Worm (Caenorhabditis elegans): ENCODE results near the gene F28H6.7.
A peak's percentile ranks its signal among the peaks of the same experiment; 100 is the strongest.

F28H6.7 gene

ce11 chrX:14146740-14147140 is 30.8 kb downstream of the F28H6.7 start (continued):
- TF ChIP-seq aly-2 (tag; optimal IDR thresholded peaks at IDR 0.05) (no peak), madf-5 (GFP tag; IDR thresholded peaks at IDR 0.05) (no peak), dpl-1 (GFP tag; optimal IDR thresholded peaks at IDR 0.05) (peak; percentile 54), mxl-2 (GFP tag; conservative IDR thresholded peaks at IDR 0.05) (no peak), mes-2 (tag; optimal IDR thresholded peaks at IDR 0.05; ENCODE audit: poor library complexity, severe bottlenecking) (peak; percentile 66), madf-9 (GFP tag; conservative IDR thresholded peaks at IDR 0.05) (no peak), nhr-11 (tag; optimal IDR thresholded peaks at IDR 0.05) (peak; percentile 79), hlh-11 (tag; optimal IDR thresholded peaks at IDR 0.05) (peak; percentile 92), rbr-2 (tag; optimal IDR thresholded peaks at IDR 0.05) (peak; percentile 80), nhr-41 (GFP tag; IDR thresholded peaks at IDR 0.05) (0 out of 2 replicates have a peak, but pooled peaks have one; percentile 33), gei-8 (GFP tag; optimal IDR thresholded peaks at IDR 0.05) (no peak), set-16 (GFP tag; IDR thresholded peaks at IDR 0.05) (peak; percentile 27; the same call in 1 of the 2 replicates), zip-2 (tag; optimal IDR thresholded peaks at IDR 0.05) (peak; percentile 17), dmd-8 (GFP tag; IDR thresholded peaks at IDR 0.05) (no peak), mdl-1 (tag; optimal IDR thresholded peaks at IDR 0.05) (peak; percentile 63 to 89), unc-62 (GFP tag; optimal IDR thresholded peaks at IDR 0.05 in 1 of 2) (peak in 1 of 2 experiments; percentile 96), unc-62 (tag; optimal IDR thresholded peaks at IDR 0.05) (no peak), hmg-1.1 (GFP tag; IDR thresholded peaks at IDR 0.05) (peak; percentile 74), dmd-9 (GFP tag; IDR thresholded peaks at IDR 0.05) (no peak), lin-13 (GFP tag; optimal IDR thresholded peaks at IDR 0.05) (no peak), nhr-237 (tag; optimal IDR thresholded peaks at IDR 0.05) (no peak), dve-1 (tag; optimal IDR thresholded peaks at IDR 0.05; ENCODE audit: insufficient read depth) (peak; percentile 91), nhr-42 (GFP tag; IDR thresholded peaks at IDR 0.05) (peak; percentile 41; the same call in 1 of the 2 replicates), T20F7.1 (GFP tag; optimal IDR thresholded peaks at IDR 0.05) (peak; percentile 48), snpc-1.2 (GFP tag; IDR thresholded peaks at IDR 0.05) (no peak), hif-1 (tag; optimal IDR thresholded peaks at IDR 0.05) (peak in 1 of 2 experiments; percentile 51), zfp-2 (tag; optimal IDR thresholded peaks at IDR 0.05) (no peak), mxl-3 (GFP tag; optimal IDR thresholded peaks at IDR 0.05) (peak; percentile 44), dmd-6 (GFP tag; IDR thresholded peaks at IDR 0.05) (peak; percentile 73), nhr-25 (tag; optimal IDR thresholded peaks at IDR 0.05; ENCODE audit: borderline replicate concordance, insufficient read depth) (peak; percentile 46), lsy-2 (tag; optimal IDR thresholded peaks at IDR 0.05) (peak; percentile 44 to 75), nhr-10 (tag; optimal IDR thresholded peaks at IDR 0.05) (no peak), tra-1 (GFP tag; IDR thresholded peaks at IDR 0.05) (peak; percentile 69), F37D6.2 (tag; optimal IDR thresholded peaks at IDR 0.05) (peak; percentile 16), nhr-77 (tag; optimal IDR thresholded peaks at IDR 0.05) (peak; percentile 84), ztf-11 (tag; optimal IDR thresholded peaks at IDR 0.05) (no peak), aha-1 (tag) (peak; percentile 18), lin-38 (GFP tag; IDR thresholded peaks at IDR 0.05) (no peak; the same call in 1 of the 2 replicates)

ce11 chrX:14147400-14147799 is 31.5 kb downstream of the F28H6.7 start, which contains the start of gene akt-2:
Gene akt-2, plus strand, starts transcription at chrX:14147700.
- TF ChIP-seq F26F4.8 (GFP tag; conservative IDR thresholded peaks at IDR 0.05) (no peak), nhr-237 (tag; optimal IDR thresholded peaks at IDR 0.05) (no peak), pha-4 (GFP tag; IDR thresholded peaks at IDR 0.05) (no peak), pha-4 (tag; optimal IDR thresholded peaks at IDR 0.05) (no peak), jun-1 (tag; optimal IDR thresholded peaks at IDR 0.05) (no peak), snpc-1.2 (GFP tag; IDR thresholded peaks at IDR 0.05) (no peak), lin-39 (tag; optimal IDR thresholded peaks at IDR 0.05) (no peak), Y75B8A.6 (GFP tag; IDR thresholded peaks at IDR 0.05) (no peak), nhr-77 (tag; optimal IDR thresholded peaks at IDR 0.05) (no peak), mdt-29 (GFP tag; IDR thresholded peaks at IDR 0.05) (no peak), unc-62 (GFP tag; optimal IDR thresholded peaks at IDR 0.05 in 1 of 2) (no peak), unc-62 (tag; optimal IDR thresholded peaks at IDR 0.05) (no peak)
